Worm (Caenorhabditis elegans): ENCODE data around the gene sre-54.

DNA sequence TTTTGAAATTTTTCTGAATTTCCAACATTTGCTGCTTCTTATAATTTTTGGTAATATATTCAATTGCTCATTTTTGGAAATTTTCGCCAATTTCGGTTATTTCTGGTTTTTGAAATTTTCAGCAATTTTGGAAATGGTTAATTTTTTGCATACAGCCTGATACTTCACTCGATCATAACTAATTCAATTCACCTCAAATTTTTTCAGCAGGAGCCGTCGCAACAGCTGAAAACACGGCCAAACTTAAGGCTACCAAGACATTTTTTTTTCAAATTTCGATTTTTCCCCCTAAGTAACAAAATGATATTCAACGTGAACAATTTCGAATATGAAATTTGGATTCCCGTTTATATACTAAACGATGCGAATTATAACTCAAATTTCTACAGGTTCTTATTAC is 2.7 kb downstream of the sre-54 start, which contains the start of gene sre-52:
- TF ChIP-seq unc-39 (tag; optimal IDR thresholded peaks at IDR 0.05) = no peak
- no peak for TF ChIP-seq pha-4 (tag; optimal IDR thresholded peaks at IDR 0.05)
- TF ChIP-seq ztf-11 (tag; optimal IDR thresholded peaks at IDR 0.05) = no peak
- TF ChIP-seq ces-1 (GFP tag; optimal IDR thresholded peaks at IDR 0.05) = no peak
- no peak for TF ChIP-seq snpc-4 (tag; optimal IDR thresholded peaks at IDR 0.05)
- no peak for TF ChIP-seq nhr-237 (tag; optimal IDR thresholded peaks at IDR 0.05)
- TF ChIP-seq elt-3 (tag; optimal IDR thresholded peaks at IDR 0.05) = no peak
